Fruit fly (Drosophila melanogaster): ENCODE measurements around the gene CG11586.

The CG11586 gene

dm6 chr3L:4254301-4254834, 7.9 kb downstream of the CG11586 start, which contains the start of the genes ago and CG1265 (continued):
- TF ChIP-seq Mad (GFP tag; optimal IDR thresholded peaks at IDR 0.05) (peak; percentile 10), pita (GFP tag; optimal IDR thresholded peaks at IDR 0.05) (no peak), CG2712 (tag; optimal IDR thresholded peaks at IDR 0.05) (peak; percentile 69), Dll (GFP tag; IDR thresholded peaks at IDR 0.05; ENCODE audit: partially characterized antibody) (peak; percentile 39; the same call in 2 of the 4 replicates), CG6654 (GFP tag; optimal IDR thresholded peaks at IDR 0.05) (no peak), gfzf (GFP tag; optimal IDR thresholded peaks at IDR 0.05) (peak; percentile 73), Sry-δ (GFP tag; optimal IDR thresholded peaks at IDR 0.05) (peak; percentile 68), nmo (GFP tag; optimal IDR thresholded peaks at IDR 0.05) (peak; percentile 73), mirr (GFP tag; optimal IDR thresholded peaks at IDR 0.05) (peak; percentile 33), CG11695 (GFP tag; IDR thresholded peaks at IDR 0.05) (no peak), sob (GFP tag; IDR thresholded peaks at IDR 0.05) (peak; percentile 15; the same call in 1 of the 2 replicates), tin (GFP tag; optimal IDR thresholded peaks at IDR 0.05) (peak; percentile 37), Fer1 (GFP tag; optimal IDR thresholded peaks at IDR 0.05) (peak; percentile 28), CG2889 (GFP tag; IDR thresholded peaks at IDR 0.05) (peak; percentile 62; the same call in 2 of the 3 replicates), CG4328 (GFP tag; optimal IDR thresholded peaks at IDR 0.05) (peak; percentile 75), Drgx (GFP tag; IDR thresholded peaks at IDR 0.05) (peak; percentile 25; the same call in 1 of the 2 replicates), Ada2b (GFP tag; IDR thresholded peaks at IDR 0.05) (peak; percentile 18; the same call in 1 of the 2 replicates), CG10565 (GFP tag; optimal IDR thresholded peaks at IDR 0.05) (no peak), lab (GFP tag; optimal IDR thresholded peaks at IDR 0.05) (no peak), twi (tag; optimal IDR thresholded peaks at IDR 0.05) (peak; percentile 11), gt (GFP tag; IDR thresholded peaks at IDR 0.05) (no peak), gcm (GFP tag; optimal IDR thresholded peaks at IDR 0.05) (no peak), nau (GFP tag; optimal IDR thresholded peaks at IDR 0.05) (no peak), pnt (GFP tag; optimal IDR thresholded peaks at IDR 0.05) (no peak), unpg (GFP tag; optimal IDR thresholded peaks at IDR 0.05) (peak; percentile 7), Ets65A (GFP tag) (peak; percentile 63), CG3847 (GFP tag; IDR thresholded peaks at IDR 0.05) (peak; percentile 12; the same call in 1 of the 2 replicates), so (GFP tag; IDR thresholded peaks at IDR 0.05) (no peak), maf-S (GFP tag; optimal IDR thresholded peaks at IDR 0.05) (no peak), CG34422 (GFP tag; IDR thresholded peaks at IDR 0.05) (peak; percentile 24; the same call in 2 of the 3 replicates), CG30403 (GFP tag; optimal IDR thresholded peaks at IDR 0.05) (peak; percentile 64), CG16813 (GFP tag; IDR thresholded peaks at IDR 0.05; ENCODE audit: partially characterized antibody) (peak; percentile 59; the same call in 2 of the 3 replicates), Stat92E (GFP tag; optimal IDR thresholded peaks at IDR 0.05) (no peak), dm (GFP tag; optimal IDR thresholded peaks at IDR 0.05) (no peak), klu (GFP tag; IDR thresholded peaks at IDR 0.05) (peak; percentile 16; the same call in 1 of the 2 replicates), exex (tag; optimal IDR thresholded peaks at IDR 0.05) (no peak), CG9727 (GFP tag; optimal IDR thresholded peaks at IDR 0.05) (peak; percentile 53), Side (GFP tag; optimal IDR thresholded peaks at IDR 0.05) (no peak), gro (GFP tag; optimal IDR thresholded peaks at IDR 0.05) (no peak), CG2120 (GFP tag; optimal IDR thresholded peaks at IDR 0.05) (peak; percentile 52), zfh2 (GFP tag; optimal IDR thresholded peaks at IDR 0.05) (peak; percentile 8), NFAT (GFP tag; IDR thresholded peaks at IDR 0.05) (peak; percentile 82), CG10654 (GFP tag; optimal IDR thresholded peaks at IDR 0.05) (peak; percentile 28), Nf-YB (GFP tag; optimal IDR thresholded peaks at IDR 0.05) (peak; percentile 5), CG14860 (GFP tag; IDR thresholded peaks at IDR 0.05; ENCODE audit: partially characterized antibody) (0 out of 3 replicates have a peak, but pooled peaks have one; percentile 4), ewg (GFP tag; optimal IDR thresholded peaks at IDR 0.05) (peak; percentile 2), Ssrp (tag; optimal IDR thresholded peaks at IDR 0.05) (peak; percentile 48), ci (GFP tag; IDR thresholded peaks at IDR 0.05) (peak; percentile 6; the same call in 1 of the 3 replicates), Spps (tag; optimal IDR thresholded peaks at IDR 0.05) (no peak), Mes4 (GFP tag; optimal IDR thresholded peaks at IDR 0.05) (no peak)

Data from whole organism, embryonic.